Worm (Caenorhabditis elegans): ENCODE measurements around the gene R02F2.6.

The R02F2.6 gene

DNA sequence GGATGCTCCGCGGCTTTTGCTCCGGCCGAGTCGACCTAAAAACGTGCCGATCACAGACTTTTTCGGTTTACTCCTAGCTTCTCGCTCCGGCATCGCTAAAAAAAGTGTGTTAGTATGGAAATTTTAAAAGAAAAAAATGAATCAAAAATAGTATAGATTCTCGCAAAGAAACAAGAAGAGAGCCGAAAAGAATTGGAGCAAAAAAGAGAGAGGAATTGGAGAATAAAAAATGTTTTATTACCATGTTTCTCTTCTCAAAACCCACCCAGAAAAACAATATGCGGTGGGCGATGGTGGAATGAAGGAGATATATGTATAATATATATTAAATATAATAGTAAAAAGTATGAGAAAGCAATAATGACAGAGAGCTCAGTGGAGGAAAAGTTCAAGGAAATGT lies 38.2 kb downstream of the R02F2.6 start, which contains the start of gene W03A5.6:
TSS of gene W03A5.6 (minus strand) at position 101 of the 400 bp plus-strand sequence.
- TF ChIP-seq ces-1 (GFP tag; optimal IDR thresholded peaks at IDR 0.05) (no peak), isw-1 (GFP tag; IDR thresholded peaks at IDR 0.05) (no peak), lin-14 (GFP tag; optimal IDR thresholded peaks at IDR 0.05) (no peak), sptf-1 (tag; optimal IDR thresholded peaks at IDR 0.05) (no peak), dpl-1 (GFP tag; optimal IDR thresholded peaks at IDR 0.05) (no peak)

ce11 chrIII:5438064-5438463 lies 40.7 kb downstream of the R02F2.6 start:
- no peak for TF ChIP-seq nhr-20 (tag; optimal IDR thresholded peaks at IDR 0.05)
- TF ChIP-seq nhr-12 (tag; optimal IDR thresholded peaks at IDR 0.05) = no peak
- no peak for TF ChIP-seq nhr-90 (tag; optimal IDR thresholded peaks at IDR 0.05; ENCODE audit: poor library complexity)
- TF ChIP-seq nhr-85 (tag) = no peak
- TF ChIP-seq ztf-11 (tag; optimal IDR thresholded peaks at IDR 0.05) = no peak
- no peak for TF ChIP-seq nhr-11 (tag; optimal IDR thresholded peaks at IDR 0.05)
- TF ChIP-seq elt-3 (tag; optimal IDR thresholded peaks at IDR 0.05) = peak in 1 of 6 experiments; percentile 1
- no peak for TF ChIP-seq ets-5 (GFP tag; IDR thresholded peaks at IDR 0.05)

DNA sequence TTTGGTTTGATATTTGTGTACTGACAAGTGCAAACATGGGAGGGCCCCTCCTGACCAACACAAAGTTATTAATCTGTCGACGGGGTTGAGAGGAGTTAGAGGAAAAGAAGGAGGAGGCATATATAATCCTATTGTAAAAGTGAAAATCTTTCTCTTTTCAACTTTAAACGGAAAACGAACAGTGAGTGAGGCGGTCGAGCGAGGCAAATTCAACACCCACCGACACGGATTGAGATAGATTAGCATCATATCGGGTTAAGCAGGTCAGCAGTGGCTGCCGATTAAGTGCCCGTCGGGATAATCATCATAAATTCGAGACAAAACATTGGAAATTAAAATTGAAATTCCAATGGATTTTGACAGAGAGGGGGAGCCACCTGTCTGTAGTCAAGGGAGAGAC lies 42.4 kb downstream of the R02F2.6 start:
- TF ChIP-seq elt-3 (tag; optimal IDR thresholded peaks at IDR 0.05) (no peak), blmp-1 (tag; optimal IDR thresholded peaks at IDR 0.05) (peak; percentile 81)

Measured in whole organism, L1 larva.